Worm (Caenorhabditis elegans) whole organism, L4/young adult: ENCODE results near the gene T15H9.5.

Source experiments
- W03F9.2 ChIP-seq: fragments of 150-350 bp; optimal IDR thresholded peaks from 2 replicates; lab custom pipeline; 2014; ENCODE audit warnings: missing biosample characterization, missing genetic modification characterization
- dao-5 ChIP-seq: sonication (generic microtip); optimal IDR thresholded peaks from 2 replicates; lab custom pipeline; 2016; ENCODE audit warnings: missing genotype, missing genetic modification characterization, moderate library complexity, missing compliant biosample characterization
- him-1 ChIP-seq: sonication (generic microtip); optimal IDR thresholded peaks from 2 replicates; lab custom pipeline; 2016; ENCODE audit warnings: missing genotype, missing genetic modification reagents, missing genetic modification characterization, missing compliant biosample characterization

- TF ChIP-seq dao-5 (tag; lab: Kevin White, UChicago) (no peak), W03F9.2 (tag; lab: Kevin White, UChicago) (no peak), him-1 (no peak)
Measured at ce11 chrII:9597516-9598047, 13.7 kb downstream of the T15H9.5 start, which contains the start of gene mrpl-53.
